Worm (Caenorhabditis elegans): ENCODE results near the gene F22H10.3.

F22H10.3 gene

ce11 chrX:16689852-16690473 lies 12.5 kb upstream of the F22H10.3 start (continued):
- TF ChIP-seq F55B11.4 (tag; optimal IDR thresholded peaks at IDR 0.05; ENCODE audit: borderline replicate concordance, insufficient read depth) (no peak), Y95B8A.8 (GFP tag; IDR thresholded peaks at IDR 0.05) (no peak), attf-6 (GFP tag; IDR thresholded peaks at IDR 0.05) (no peak), nhr-90 (tag; optimal IDR thresholded peaks at IDR 0.05) (no peak), atf-7 (tag; optimal IDR thresholded peaks at IDR 0.05) (no peak), Y56A3A.18 (GFP tag; IDR thresholded peaks at IDR 0.05) (no peak), ceh-58 (GFP tag; IDR thresholded peaks at IDR 0.05) (no peak), ceh-40 (GFP tag; IDR thresholded peaks at IDR 0.05) (no peak), nhr-179 (tag; optimal IDR thresholded peaks at IDR 0.05) (no peak), die-1 (tag; optimal IDR thresholded peaks at IDR 0.05) (peak; percentile 20), pha-4 (tag; optimal IDR thresholded peaks at IDR 0.05) (no peak), F23B12.7 (tag; optimal IDR thresholded peaks at IDR 0.05; ENCODE audit: insufficient read depth) (no peak), nhr-120 (GFP tag; IDR thresholded peaks at IDR 0.05) (no peak), somi-1 (GFP tag; optimal IDR thresholded peaks at IDR 0.05) (peak; percentile 39), C06A6.2 (GFP tag; conservative IDR thresholded peaks at IDR 0.05) (no peak), gei-17 (GFP tag; optimal IDR thresholded peaks at IDR 0.05) (no peak), hlh-12 (tag; optimal IDR thresholded peaks at IDR 0.05) (no peak), snpc-1.1 (tag; optimal IDR thresholded peaks at IDR 0.05; ENCODE audit: insufficient read depth) (no peak), lin-26 (GFP tag; IDR thresholded peaks at IDR 0.05) (peak; percentile 62), hmg-1.2 (GFP tag; IDR thresholded peaks at IDR 0.05) (peak; percentile 57), snpc-1.3 (tag; optimal IDR thresholded peaks at IDR 0.05; ENCODE audit: insufficient read depth) (peak; percentile 59), tlf-1 (GFP tag; optimal IDR thresholded peaks at IDR 0.05) (no peak), ztf-6 (GFP tag; IDR thresholded peaks at IDR 0.05) (no peak), ztf-28 (GFP tag; IDR thresholded peaks at IDR 0.05) (no peak), Y79H2A.3 (GFP tag; conservative IDR thresholded peaks at IDR 0.05) (0 out of 2 replicates have a peak, but pooled peaks have one; percentile 43), ztf-18 (tag; optimal IDR thresholded peaks at IDR 0.05) (peak; percentile 18), tbp1 (GFP tag; optimal IDR thresholded peaks at IDR 0.05) (peak; percentile 89), madf-10 (tag; optimal IDR thresholded peaks at IDR 0.05) (no peak), lag-1 (GFP tag; IDR thresholded peaks at IDR 0.05) (no peak), T26A5.8 (tag; optimal IDR thresholded peaks at IDR 0.05) (no peak), chd-7 (tag; optimal IDR thresholded peaks at IDR 0.05) (no peak), lsl-1 (GFP tag; optimal IDR thresholded peaks at IDR 0.05) (no peak), bed-1 (GFP tag; IDR thresholded peaks at IDR 0.05) (no peak), F10E7.11 (tag; optimal IDR thresholded peaks at IDR 0.05) (no peak), snpc-3.4 (tag; optimal IDR thresholded peaks at IDR 0.05) (no peak), nhr-27 (tag; optimal IDR thresholded peaks at IDR 0.05) (no peak), ztf-22 (GFP tag; optimal IDR thresholded peaks at IDR 0.05) (no peak), let-526 (GFP tag; IDR thresholded peaks at IDR 0.05) (no peak), lir-1 (GFP tag; conservative IDR thresholded peaks at IDR 0.05) (no peak), attf-5 (GFP tag; optimal IDR thresholded peaks at IDR 0.05) (no peak), nfyb-1 (GFP tag; IDR thresholded peaks at IDR 0.05) (peak; percentile 58; the same call in 1 of the 2 replicates), ceh-100 (GFP tag; IDR thresholded peaks at IDR 0.05) (no peak), mcd-1 (GFP tag; IDR thresholded peaks at IDR 0.05) (no peak), rcor-1 (GFP tag; IDR thresholded peaks at IDR 0.05) (no peak), C17E4.6 (GFP tag; IDR thresholded peaks at IDR 0.05) (no peak), athp-1 (tag; optimal IDR thresholded peaks at IDR 0.05) (no peak), egrh-3 (GFP tag; IDR thresholded peaks at IDR 0.05) (no peak), D2030.7 (GFP tag; IDR thresholded peaks at IDR 0.05) (no peak; the same call in none of the 2 replicates)
